Worm (Caenorhabditis elegans): ENCODE measurements around the gene irld-1.
"Not testable (repeated sequence)": the region's sequence is repeated elsewhere in the genome, so short reads cannot be mapped to it uniquely, and the experiment has no call there.

DNA sequence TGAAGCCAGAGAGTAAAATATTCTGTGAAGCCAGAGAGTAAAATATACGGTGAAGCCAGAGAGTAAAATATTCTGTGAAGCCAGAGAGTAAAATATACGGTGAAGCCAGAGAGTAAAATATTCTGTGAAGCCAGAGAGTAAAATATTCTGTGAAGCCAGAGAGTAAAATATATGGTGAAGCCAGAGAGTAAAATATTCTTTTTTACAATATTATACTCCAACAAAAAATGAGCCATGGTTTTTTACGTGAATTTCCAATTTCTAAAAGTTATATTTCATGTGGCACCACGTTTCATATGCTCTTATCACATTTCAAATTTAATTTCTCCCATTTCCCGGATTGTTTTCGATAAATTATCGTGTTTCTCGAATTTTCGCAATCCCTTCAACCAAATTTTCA, at the start of gene irld-1:
- TF ChIP-seq ref-1 (GFP tag; conservative IDR thresholded peaks at IDR 0.05); ztf-29 (GFP tag; IDR thresholded peaks at IDR 0.05); med-1 (GFP tag; optimal IDR thresholded peaks at IDR 0.05; ENCODE audit: insufficient read depth); klf-2 (GFP tag; conservative IDR thresholded peaks at IDR 0.05); flt-1 (GFP tag; IDR thresholded peaks at IDR 0.05); T22C8.4 (GFP tag; IDR thresholded peaks at IDR 0.05); ztf-23 (GFP tag; IDR thresholded peaks at IDR 0.05): not testable (repeated sequence)

All from whole organism, midembryonic.